Worm (Caenorhabditis elegans): ENCODE data around the gene ufd-3.
A peak's percentile ranks its signal among the peaks of the same experiment; 100 is the strongest.

Gene ufd-3

ce11 chrII:9963808-9964207 is 23.3 kb downstream of the ufd-3 start:
- TF ChIP-seq tbx-37 (GFP tag; conservative IDR thresholded peaks at IDR 0.05): no peak
- no peak for TF ChIP-seq flt-1 (GFP tag; IDR thresholded peaks at IDR 0.05)
- TF ChIP-seq ceh-36 (tag; optimal IDR thresholded peaks at IDR 0.05): no peak
- no peak for TF ChIP-seq hnd-1 (tag; optimal IDR thresholded peaks at IDR 0.05)
- TF ChIP-seq tra-4 (tag; optimal IDR thresholded peaks at IDR 0.05): no peak
- TF ChIP-seq hmg-4 (GFP tag; optimal IDR thresholded peaks at IDR 0.05): no peak
- TF ChIP-seq ceh-13 (GFP tag; optimal IDR thresholded peaks at IDR 0.05): no peak
- TF ChIP-seq B0310.2 (tag; optimal IDR thresholded peaks at IDR 0.05): no peak

DNA sequence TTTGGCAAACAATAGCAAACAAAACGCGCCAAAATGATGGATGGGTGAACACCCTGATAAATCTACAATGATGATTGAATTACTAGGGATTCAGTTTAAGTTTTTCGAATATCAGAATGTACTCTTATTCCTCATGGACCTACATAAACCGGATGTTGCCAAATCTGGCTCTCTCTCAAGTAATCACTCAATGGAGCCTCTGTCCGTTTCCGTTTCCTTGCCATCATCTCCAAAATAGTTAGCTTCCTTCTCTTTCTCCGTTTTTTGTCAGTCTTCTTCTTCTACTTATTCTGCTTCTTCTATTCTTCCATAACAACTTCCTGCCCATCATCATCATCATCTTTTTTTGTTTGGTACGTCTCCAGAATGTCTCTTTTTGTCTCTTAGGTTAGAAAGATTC is 24.8 kb downstream of the ufd-3 start:
- TF ChIP-seq B0310.2 (tag; optimal IDR thresholded peaks at IDR 0.05) (no peak), scrt-1 (GFP tag; IDR thresholded peaks at IDR 0.05) (no peak), ets-7 (tag; optimal IDR thresholded peaks at IDR 0.05) (no peak), ama-1 (optimal IDR thresholded peaks at IDR 0.05) (no peak), pes-1 (GFP tag; IDR thresholded peaks at IDR 0.05) (no peak)

DNA sequence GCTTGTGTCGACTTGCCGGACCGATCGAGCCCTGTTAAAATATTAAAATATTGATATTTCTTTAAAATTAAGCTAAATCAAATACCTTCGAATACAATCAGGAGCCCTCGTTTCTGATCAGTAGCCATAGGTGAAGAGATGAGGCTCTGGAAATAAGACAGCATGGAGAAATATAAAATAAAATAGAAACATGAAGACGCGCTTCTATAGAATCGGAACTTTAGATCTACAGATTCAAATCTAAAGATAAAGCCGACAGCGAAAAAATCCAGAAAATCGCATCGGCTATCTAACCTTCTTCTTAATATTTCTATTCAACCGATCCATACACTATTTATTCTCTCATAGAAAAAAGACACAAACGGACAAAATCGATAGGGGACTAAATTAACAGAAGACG is 26.4 kb downstream of the ufd-3 start, which contains the start of gene dtmk-1:
Gene dtmk-1 (minus strand): TSS at position 146 of the 400 bp plus-strand sequence.
- no peak for TF ChIP-seq tbx-11 (GFP tag; IDR thresholded peaks at IDR 0.05)
- no peak for TF ChIP-seq aly-1 (tag; optimal IDR thresholded peaks at IDR 0.05)
- TF ChIP-seq pes-1 (GFP tag; IDR thresholded peaks at IDR 0.05): no peak
- no peak for TF ChIP-seq ceh-13 (GFP tag; optimal IDR thresholded peaks at IDR 0.05)
- TF ChIP-seq tbx-37 (GFP tag; conservative IDR thresholded peaks at IDR 0.05): no peak
- TF ChIP-seq F13C5.2 (tag; optimal IDR thresholded peaks at IDR 0.05): no peak
- TF ChIP-seq ama-1 (optimal IDR thresholded peaks at IDR 0.05): no peak
- no peak for TF ChIP-seq sea-1 (GFP tag; conservative IDR thresholded peaks at IDR 0.05)
- TF ChIP-seq hmg-4 (GFP tag; optimal IDR thresholded peaks at IDR 0.05): no peak
- TF ChIP-seq ets-7 (tag; optimal IDR thresholded peaks at IDR 0.05): no peak
- no peak for TF ChIP-seq hmbx-1 (tag; optimal IDR thresholded peaks at IDR 0.05)
- TF ChIP-seq scrt-1 (GFP tag; IDR thresholded peaks at IDR 0.05): no peak
- no peak for TF ChIP-seq ceh-36 (tag; optimal IDR thresholded peaks at IDR 0.05)
- TF ChIP-seq tra-4 (tag; optimal IDR thresholded peaks at IDR 0.05): no peak
- no peak for TF ChIP-seq flt-1 (GFP tag; IDR thresholded peaks at IDR 0.05)
- TF ChIP-seq B0310.2 (tag; optimal IDR thresholded peaks at IDR 0.05): no peak
- no peak for TF ChIP-seq hnd-1 (tag; optimal IDR thresholded peaks at IDR 0.05)

ce11 chrII:9967999-9968706 is 27.6 kb downstream of the ufd-3 start, which contains the start of the genes R53.4 and psf-1:
Gene R53.4, minus strand, starts transcription at chrII:9968049.
Gene psf-1, plus strand, starts transcription at chrII:9968673.
- 0 out of 2 replicates have a peak, but pooled peaks have one; percentile 33 for TF ChIP-seq pes-1 (GFP tag; IDR thresholded peaks at IDR 0.05)
- peak; percentile 57; the same call in 1 of the 2 replicates for TF ChIP-seq tbx-37 (GFP tag; conservative IDR thresholded peaks at IDR 0.05)
- no peak for TF ChIP-seq sea-1 (GFP tag; conservative IDR thresholded peaks at IDR 0.05)

DNA sequence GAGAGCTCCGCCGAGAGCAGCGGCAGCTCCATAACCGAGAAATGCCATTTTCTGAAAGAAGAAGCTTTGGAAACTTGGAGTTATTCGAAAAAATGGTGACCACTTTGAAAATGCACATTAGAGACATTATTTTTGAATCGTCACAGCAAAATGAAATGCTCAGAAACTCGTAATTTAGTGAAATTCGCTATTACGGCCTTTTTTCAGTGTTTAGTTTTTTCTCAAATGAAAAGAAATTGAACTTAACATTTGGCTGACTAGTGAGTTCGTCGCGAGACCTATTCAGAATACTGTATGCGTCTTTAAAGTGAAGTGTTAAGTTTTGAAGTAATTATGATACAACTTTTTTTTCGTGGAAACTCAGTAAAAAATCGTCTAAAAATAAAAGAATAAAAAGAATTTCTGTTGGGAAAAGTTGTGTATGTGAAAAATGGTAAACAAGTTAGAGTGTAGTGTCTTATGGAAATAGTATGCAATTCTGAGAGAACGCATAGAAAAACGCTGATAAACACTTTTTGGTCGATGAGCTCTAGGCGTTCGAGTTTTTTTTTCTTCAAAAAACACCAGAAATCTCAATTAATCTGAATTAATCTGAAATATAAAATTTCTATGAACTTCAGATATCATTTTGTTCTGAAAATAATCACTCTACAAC is 30.0 kb downstream of the ufd-3 start, which contains the start of gene R53.5:
Gene R53.5 (minus strand): TSS at position 51 of the 655 bp plus-strand sequence.
- TF ChIP-seq pes-1 (GFP tag; IDR thresholded peaks at IDR 0.05) (no peak), aly-1 (tag; optimal IDR thresholded peaks at IDR 0.05) (no peak), tbx-37 (GFP tag; conservative IDR thresholded peaks at IDR 0.05) (no peak), tbx-11 (GFP tag; IDR thresholded peaks at IDR 0.05) (no peak), flt-1 (GFP tag; IDR thresholded peaks at IDR 0.05) (no peak), hmg-4 (GFP tag; optimal IDR thresholded peaks at IDR 0.05) (no peak), tra-4 (tag; optimal IDR thresholded peaks at IDR 0.05) (no peak), scrt-1 (GFP tag; IDR thresholded peaks at IDR 0.05) (no peak), ama-1 (optimal IDR thresholded peaks at IDR 0.05) (no peak), hnd-1 (tag; optimal IDR thresholded peaks at IDR 0.05) (no peak), hmbx-1 (tag; optimal IDR thresholded peaks at IDR 0.05) (no peak), ceh-36 (tag; optimal IDR thresholded peaks at IDR 0.05) (no peak), ceh-13 (GFP tag; optimal IDR thresholded peaks at IDR 0.05) (no peak), B0310.2 (tag; optimal IDR thresholded peaks at IDR 0.05) (no peak), F13C5.2 (tag; optimal IDR thresholded peaks at IDR 0.05) (no peak), ets-7 (tag; optimal IDR thresholded peaks at IDR 0.05) (no peak), sea-1 (GFP tag; conservative IDR thresholded peaks at IDR 0.05) (no peak)

DNA sequence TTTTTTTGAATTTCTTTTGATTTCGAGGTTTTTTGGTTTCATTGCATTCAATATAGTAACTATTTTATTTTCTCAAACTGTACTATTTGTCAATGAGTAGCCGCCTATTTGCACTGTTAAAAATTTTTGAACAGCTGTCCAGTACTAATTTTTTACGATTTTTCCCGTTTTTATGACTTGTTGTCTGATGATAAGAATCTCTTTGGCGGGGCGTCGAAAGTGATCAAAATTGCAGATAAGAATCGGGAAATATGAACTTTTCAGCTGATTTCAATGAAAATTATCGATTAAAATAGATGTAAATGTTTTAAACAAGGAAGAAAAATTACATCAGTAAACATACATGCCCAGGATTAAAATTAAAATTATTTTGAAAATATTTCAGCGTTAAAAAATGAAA is 33.7 kb downstream of the ufd-3 start:
- no peak for TF ChIP-seq ceh-13 (GFP tag; optimal IDR thresholded peaks at IDR 0.05)
- no peak for TF ChIP-seq aly-1 (tag; optimal IDR thresholded peaks at IDR 0.05)
- TF ChIP-seq sea-1 (GFP tag; conservative IDR thresholded peaks at IDR 0.05): no peak
- TF ChIP-seq tra-4 (tag; optimal IDR thresholded peaks at IDR 0.05): no peak
- no peak for TF ChIP-seq scrt-1 (GFP tag; IDR thresholded peaks at IDR 0.05)
- TF ChIP-seq ets-7 (tag; optimal IDR thresholded peaks at IDR 0.05): no peak
- no peak for TF ChIP-seq pes-1 (GFP tag; IDR thresholded peaks at IDR 0.05)
- TF ChIP-seq hmbx-1 (tag; optimal IDR thresholded peaks at IDR 0.05): no peak
- no peak for TF ChIP-seq hnd-1 (tag; optimal IDR thresholded peaks at IDR 0.05)
- no peak for TF ChIP-seq ceh-36 (tag; optimal IDR thresholded peaks at IDR 0.05)

DNA sequence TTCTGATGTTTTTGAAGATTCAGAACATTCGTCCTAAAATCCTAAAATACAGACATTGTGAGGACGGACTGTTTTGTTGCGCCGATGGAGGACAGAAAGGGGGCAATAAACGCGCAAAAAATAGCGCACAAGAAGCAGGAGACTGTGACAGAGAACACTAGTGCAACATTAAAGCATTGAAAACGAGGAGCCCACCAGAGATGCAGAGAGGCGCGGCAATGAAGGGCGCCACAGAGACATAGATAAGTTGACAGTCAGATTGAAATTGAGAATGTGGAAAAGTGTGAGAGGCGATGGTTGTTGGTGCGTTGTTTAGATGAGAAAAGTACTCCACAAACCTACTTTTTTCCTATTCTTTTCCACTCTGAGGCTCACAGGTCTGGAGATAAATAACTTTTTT is 34.4 kb downstream of the ufd-3 start, which contains the start of gene aakg-5:
Gene aakg-5 (minus strand): TSS at position 159 of the 400 bp plus-strand sequence.
- TF ChIP-seq tbx-11 (GFP tag; IDR thresholded peaks at IDR 0.05): no peak
- no peak for TF ChIP-seq scrt-1 (GFP tag; IDR thresholded peaks at IDR 0.05)
- TF ChIP-seq F13C5.2 (tag; optimal IDR thresholded peaks at IDR 0.05): no peak
- TF ChIP-seq pes-1 (GFP tag; IDR thresholded peaks at IDR 0.05): no peak
- TF ChIP-seq B0310.2 (tag; optimal IDR thresholded peaks at IDR 0.05): no peak
- TF ChIP-seq tbx-37 (GFP tag; conservative IDR thresholded peaks at IDR 0.05): no peak
- TF ChIP-seq hnd-1 (tag; optimal IDR thresholded peaks at IDR 0.05): no peak
- no peak for TF ChIP-seq flt-1 (GFP tag; IDR thresholded peaks at IDR 0.05)

Measured in whole organism, early embryonic.